Worm (Caenorhabditis elegans) whole organism, late embryonic: ENCODE measurements around the gene F45F2.9.

Experiments
- C08G9.2 ChIP-seq: sonication (generic microtip); optimal IDR thresholded peaks from 2 replicates; lab custom pipeline; 2016; ENCODE audit warnings: mild to moderate bottlenecking, missing genetic modification characterization, moderate library complexity, missing compliant biosample characterization
- F13H6.1 ChIP-seq: sonication (generic microtip); optimal IDR thresholded peaks from 2 replicates; lab custom pipeline; 2016; ENCODE audit warnings: missing genetic modification characterization, missing compliant biosample characterization
- K02D7.2 ChIP-seq: sonication (generic microtip); optimal IDR thresholded peaks from 2 replicates; lab custom pipeline; 2017; ENCODE audit warnings: mild to moderate bottlenecking, missing genetic modification characterization, missing compliant biosample characterization
- T23F11.4 ChIP-seq: fragments of 200-800 bp; sonication (Bioruptor generic); optimal IDR thresholded peaks from 2 replicates; lab custom pipeline; 2018; ENCODE audit warnings: mild to moderate bottlenecking, missing genetic modification characterization, missing compliant biosample characterization
- Y22D7AL.16 ChIP-seq: sonication (generic microtip); optimal IDR thresholded peaks from 2 replicates; lab custom pipeline; 2016; ENCODE audit warnings: missing genetic modification characterization, missing compliant biosample characterization
- ama-1 ChIP-seq: fragments of 150-350 bp; optimal IDR thresholded peaks from 2 replicates; lab custom pipeline; 2014
- ceh-18 ChIP-seq: sonication (generic microtip); optimal IDR thresholded peaks from 2 replicates; lab custom pipeline; 2016; ENCODE audit warnings: missing genetic modification characterization, missing compliant biosample characterization
- ceh-19 ChIP-seq: fragments of 200-800 bp; sonication (Bioruptor generic); optimal IDR thresholded peaks from 2 replicates; lab custom pipeline; 2018; ENCODE audit warnings: mild to moderate bottlenecking, missing genetic modification characterization, missing compliant biosample characterization
- ceh-22 ChIP-seq: sonication (generic microtip); optimal IDR thresholded peaks from 2 replicates; lab custom pipeline; 2017; ENCODE audit warnings: missing biosample characterization, missing genetic modification characterization
- ceh-30 ChIP-seq: fragments of 150-350 bp; optimal IDR thresholded peaks from 2 replicates; lab custom pipeline; 2014; ENCODE audit warnings: missing biosample characterization, missing genetic modification characterization
- ceh-34 ChIP-seq: sonication (generic microtip); optimal IDR thresholded peaks from 2 replicates; lab custom pipeline; 2016; ENCODE audit warnings: mild to moderate bottlenecking, missing genetic modification characterization, missing compliant biosample characterization
- ceh-45 ChIP-seq: fragments of 200-800 bp; sonication (Bioruptor generic); IDR thresholded peaks from 2 replicates; pipeline ENCODE4 v1.3.6; 2022; ENCODE audit warnings: missing genetic modification reagents, missing genetic modification characterization, missing compliant biosample characterization
- ceh-48 ChIP-seq: sonication (generic microtip); optimal IDR thresholded peaks from 2 replicates; lab custom pipeline; 2016; ENCODE audit warnings: missing genetic modification characterization, inconsistent platforms, missing compliant biosample characterization
- ceh-9 ChIP-seq: sonication (generic microtip); optimal IDR thresholded peaks from 2 replicates; lab custom pipeline; 2016; ENCODE audit warnings: mild to moderate bottlenecking, missing genetic modification characterization, inconsistent platforms, missing compliant biosample characterization
- che-1 ChIP-seq: sonication (generic microtip); optimal IDR thresholded peaks from 2 replicates; lab custom pipeline; 2016; ENCODE audit warnings: mild to moderate bottlenecking, missing genetic modification characterization, missing compliant biosample characterization
- dve-1 ChIP-seq: sonication (generic microtip); optimal IDR thresholded peaks from 2 replicates; lab custom pipeline; 2017; ENCODE audit warnings: antibody characterized with exemption, mild to moderate bottlenecking, missing genetic modification characterization, missing compliant biosample characterization
- elt-2 ChIP-seq: sonication (generic microtip); optimal IDR thresholded peaks from 2 replicates; lab custom pipeline; 2016; ENCODE audit warnings: missing genetic modification reagents, missing genetic modification characterization, missing compliant biosample characterization
- ets-4 ChIP-seq: sonication (generic microtip); optimal IDR thresholded peaks from 2 replicates; lab custom pipeline; 2016; ENCODE audit warnings: missing genetic modification characterization, missing compliant biosample characterization
- eyg-1 ChIP-seq: sonication (generic microtip); optimal IDR thresholded peaks from 2 replicates; lab custom pipeline; 2016; ENCODE audit warnings: missing genotype, missing genetic modification characterization, missing compliant biosample characterization
- hlh-13 ChIP-seq: fragments of 200-800 bp; sonication (Bioruptor generic); optimal IDR thresholded peaks from 2 replicates; lab custom pipeline; 2018; ENCODE audit warnings: mild to moderate bottlenecking, missing genetic modification characterization, missing compliant biosample characterization
- hlh-30 ChIP-seq: sonication (generic microtip); optimal IDR thresholded peaks from 2 replicates; lab custom pipeline; 2017; ENCODE audit warnings: antibody characterized with exemption, missing genetic modification characterization, missing compliant biosample characterization; ENCODE audit not compliant: insufficient read depth
- hlh-6 ChIP-seq: sonication (generic microtip); optimal IDR thresholded peaks from 2 replicates; lab custom pipeline; 2016; ENCODE audit warnings: missing genotype, missing genetic modification characterization, missing compliant biosample characterization
- hlh-8 ChIP-seq: sonication (generic microtip); optimal IDR thresholded peaks from 2 replicates; lab custom pipeline; 2016; ENCODE audit warnings: missing genotype, missing genetic modification characterization, missing compliant biosample characterization
- lin-11 ChIP-seq: fragments of 200-800 bp; sonication (Bioruptor generic); optimal IDR thresholded peaks from 2 replicates; lab custom pipeline; 2018; ENCODE audit warnings: mild to moderate bottlenecking, missing genetic modification characterization, missing compliant biosample characterization
- madf-2 ChIP-seq: sonication (generic microtip); optimal IDR thresholded peaks from 2 replicates; lab custom pipeline; 2017; ENCODE audit warnings: missing genetic modification characterization, missing compliant biosample characterization
- mec-3 ChIP-seq: sonication (generic microtip); optimal IDR thresholded peaks from 2 replicates; lab custom pipeline; 2016; ENCODE audit warnings: borderline replicate concordance, missing genetic modification characterization, missing compliant biosample characterization
- npax-4 ChIP-seq: sonication (generic microtip); optimal IDR thresholded peaks from 2 replicates; lab custom pipeline; 2016; ENCODE audit warnings: missing genetic modification characterization, missing compliant biosample characterization
- odd-2 ChIP-seq: sonication (generic microtip); optimal IDR thresholded peaks from 2 replicates; lab custom pipeline; 2017; ENCODE audit warnings: antibody characterized with exemption, mild to moderate bottlenecking, missing genetic modification characterization, missing compliant biosample characterization
- pag-3 ChIP-seq: sonication (generic microtip); optimal IDR thresholded peaks from 2 replicates; lab custom pipeline; 2016; ENCODE audit warnings: missing compliant biosample characterization, missing genetic modification characterization, borderline replicate concordance
- pat-9 ChIP-seq: fragments of 200-800 bp; sonication (Bioruptor generic); optimal IDR thresholded peaks from 2 replicates; lab custom pipeline; 2018; ENCODE audit warnings: mild to moderate bottlenecking, missing genetic modification characterization, moderate library complexity, missing compliant biosample characterization
- pax-1 ChIP-seq: fragments of 150-350 bp; optimal IDR thresholded peaks from 2 replicates; lab custom pipeline; 2014; ENCODE audit warnings: missing biosample characterization, missing genetic modification characterization
- pha-2 ChIP-seq: sonication (generic microtip); optimal IDR thresholded peaks from 2 replicates; lab custom pipeline; 2017; ENCODE audit warnings: mild to moderate bottlenecking, missing genetic modification characterization, missing compliant biosample characterization
- pha-4 ChIP-seq: fragments of 150-350 bp; optimal IDR thresholded peaks from 2 replicates; lab custom pipeline; 2018; ENCODE audit warnings: missing biosample characterization, missing genetic modification reagents, missing genetic modification characterization
- pros-1 ChIP-seq: fragments of 150-350 bp; optimal IDR thresholded peaks from 2 replicates; lab custom pipeline; 2014; ENCODE audit warnings: missing biosample characterization, missing genetic modification reagents, missing genetic modification characterization
- ref-2 ChIP-seq: sonication (generic microtip); optimal IDR thresholded peaks from 2 replicates; lab custom pipeline; 2016; ENCODE audit warnings: missing genetic modification characterization, missing compliant biosample characterization
- sox-4 ChIP-seq: sonication (generic microtip); optimal IDR thresholded peaks from 2 replicates; lab custom pipeline; 2017; ENCODE audit warnings: mild to moderate bottlenecking, missing genetic modification characterization, inconsistent platforms, missing compliant biosample characterization
- syd-9 ChIP-seq: sonication (generic microtip); optimal IDR thresholded peaks from 2 replicates; lab custom pipeline; 2016; ENCODE audit warnings: mild to moderate bottlenecking, missing genetic modification characterization, moderate library complexity, missing compliant biosample characterization
- tbx-2 ChIP-seq: sonication (generic microtip); optimal IDR thresholded peaks from 2 replicates; lab custom pipeline; 2016; ENCODE audit warnings: missing genetic modification characterization, missing compliant biosample characterization
- ttx-3 ChIP-seq: sonication (generic microtip); optimal IDR thresholded peaks from 2 replicates; lab custom pipeline; 2016; ENCODE audit warnings: missing genetic modification reagents, missing genetic modification characterization, missing compliant biosample characterization
- unc-3 ChIP-seq, 2 experiments: fragments of 200-800 bp in 1 of 2; sonication (Bioruptor generic) in 1 of 2; sonication (generic microtip) in 1 of 2; conservative IDR thresholded peaks in 1 of 2; optimal IDR thresholded peaks in 1 of 2; 2 replicates each; pipeline versions ENCODE4 v1.3.6 to Lab custom; 2016 to 2022; ENCODE audit warnings: missing compliant biosample characterization in 2 of 2, missing genetic modification characterization in 2 of 2, missing genetic modification reagents in 1 of 2
- unc-42 ChIP-seq: sonication (generic microtip); optimal IDR thresholded peaks from 2 replicates; lab custom pipeline; 2016; ENCODE audit warnings: missing genotype, missing genetic modification characterization, missing compliant biosample characterization
- unc-55 ChIP-seq: sonication (generic microtip); optimal IDR thresholded peaks from 2 replicates; lab custom pipeline; 2017; ENCODE audit warnings: missing biosample characterization, missing genetic modification reagents, missing genetic modification characterization
- zip-5 ChIP-seq: sonication (generic microtip); optimal IDR thresholded peaks from 2 replicates; lab custom pipeline; 2016; ENCODE audit warnings: missing genetic modification characterization, missing compliant biosample characterization
- ztf-16 ChIP-seq: sonication (generic microtip); optimal IDR thresholded peaks from 2 replicates; lab custom pipeline; 2017; ENCODE audit warnings: missing genetic modification characterization, missing compliant biosample characterization

The F45F2.9 gene

ce11 chrV:8517711-8518110 lies 4.5 kb upstream of the F45F2.9 start:
- TF ChIP-seq odd-2 (tag; lab: Kevin White, UChicago) (no peak), ceh-34 (tag; lab: Kevin White, UChicago) (no peak), ref-2 (tag; lab: Kevin White, UChicago) (no peak), zip-5 (tag; lab: Kevin White, UChicago) (no peak), npax-4 (tag; lab: Kevin White, UChicago) (no peak), ttx-3 (no peak)

ce11 chrV:8516426-8516825 lies 3.2 kb upstream of the F45F2.9 start:
- TF ChIP-seq ceh-19 (GFP tag; lab: Kevin White, UChicago), result no peak
- no peak for TF ChIP-seq ceh-34 (tag; lab: Kevin White, UChicago)
- no peak for TF ChIP-seq dve-1 (tag; lab: Kevin White, UChicago)
- TF ChIP-seq unc-55, result no peak
- no peak for TF ChIP-seq hlh-13 (GFP tag; lab: Kevin White, UChicago)
- no peak for TF ChIP-seq eyg-1 (tag; lab: Kevin White, UChicago)
- no peak for TF ChIP-seq pha-4 (tag; lab: Kevin White, UChicago)

DNA sequence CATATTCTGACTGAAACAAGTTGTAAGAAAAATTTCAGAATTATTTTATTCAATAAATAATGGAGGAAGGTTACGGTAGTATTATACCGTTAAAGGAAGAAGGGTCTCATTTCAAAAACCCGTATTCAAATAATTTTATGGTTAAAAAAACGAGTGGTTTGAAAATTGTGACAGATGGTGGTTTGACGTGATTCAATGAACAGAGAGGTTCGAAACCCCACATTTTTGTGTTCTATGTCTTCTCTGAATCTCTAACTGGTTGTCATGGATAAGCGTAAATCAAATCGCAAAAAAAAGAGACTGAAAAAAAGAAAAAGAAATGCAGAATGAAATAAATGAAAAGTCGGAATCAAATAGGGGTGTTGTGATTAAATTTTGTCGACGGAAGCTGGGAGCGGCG lies 5.9 kb downstream of the F45F2.9 start, which contains the start of gene ZK994.6:
Gene ZK994.6 (minus strand): TSS at position 101 of the 400 bp plus-strand sequence.
- TF ChIP-seq ceh-45 (GFP tag; lab: Robert Waterston, UW) (no peak), T23F11.4 (GFP tag; lab: Kevin White, UChicago) (no peak), pros-1 (tag; lab: Kevin White, UChicago) (no peak), hlh-13 (GFP tag; lab: Kevin White, UChicago) (no peak), ceh-22 (tag; lab: Kevin White, UChicago) (no peak), unc-3 (GFP tag; conservative IDR thresholded peaks at IDR 0.05; lab: Robert Waterston, UW) (no peak), unc-3 (tag; optimal IDR thresholded peaks at IDR 0.05; lab: Kevin White, UChicago) (no peak), Y22D7AL.16 (tag; lab: Kevin White, UChicago) (no peak), hlh-8 (tag; lab: Kevin White, UChicago) (no peak), ztf-16 (no peak), ttx-3 (no peak)
- TF ChIP-seq, all 69 proteins: peak for 0

DNA sequence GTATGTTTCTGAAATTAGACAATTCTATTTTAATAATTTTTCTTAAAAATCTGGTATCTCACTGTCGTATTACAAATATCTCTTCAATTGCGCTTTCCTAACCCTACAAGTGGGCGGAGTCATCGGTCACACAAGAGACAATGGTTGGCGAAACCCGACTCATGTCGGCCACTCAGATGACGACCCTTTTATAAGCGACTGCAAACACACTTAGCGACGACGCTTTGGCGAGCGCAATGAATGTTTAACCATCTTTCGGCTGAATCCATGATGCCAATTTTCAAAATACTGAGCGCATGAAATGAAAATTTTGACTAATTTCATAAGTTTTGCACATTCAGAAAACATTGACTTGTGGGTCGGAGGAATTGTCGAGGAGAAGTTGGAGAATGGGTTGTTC lies 12.9 kb downstream of the F45F2.9 start:
- TF ChIP-seq madf-2 (tag; lab: Kevin White, UChicago) (peak; percentile 99), pag-3 (tag; lab: Kevin White, UChicago) (peak; percentile 98), pha-4 (tag; lab: Kevin White, UChicago) (no peak), ceh-30 (peak; percentile 98), hlh-30 (tag; lab: Kevin White, UChicago) (peak; percentile 77), K02D7.2 (tag; lab: Kevin White, UChicago) (peak; percentile 99), ceh-48 (tag; lab: Kevin White, UChicago) (peak; percentile 99), eyg-1 (tag; lab: Kevin White, UChicago) (peak; percentile 98), lin-11 (tag; lab: Kevin White, UChicago) (peak; percentile 96), ceh-18 (tag; lab: Kevin White, UChicago) (peak; percentile 95), ets-4 (peak; percentile 96), C08G9.2 (tag; lab: Kevin White, UChicago) (peak; percentile 96), elt-2 (tag; lab: Kevin White, UChicago) (peak; percentile 99), mec-3 (tag; lab: Kevin White, UChicago) (peak; percentile 99), F13H6.1 (tag; lab: Kevin White, UChicago) (peak; percentile 99), unc-42 (tag; lab: Kevin White, UChicago) (peak; percentile 89), che-1 (tag; lab: Kevin White, UChicago) (peak; percentile 98), hlh-6 (peak; percentile 99), ttx-3 (peak; percentile 98), pat-9 (tag; lab: Kevin White, UChicago) (peak; percentile 99), tbx-2 (peak; percentile 98), ama-1 (no peak), ceh-22 (tag; lab: Kevin White, UChicago) (peak; percentile 79), sox-4 (peak; percentile 100), unc-55 (peak; percentile 32), pha-2 (tag; lab: Kevin White, UChicago) (peak; percentile 96), unc-3 (GFP tag; conservative IDR thresholded peaks at IDR 0.05; lab: Robert Waterston, UW) (peak; percentile 99), unc-3 (tag; optimal IDR thresholded peaks at IDR 0.05; lab: Kevin White, UChicago) (peak; percentile 98), ceh-34 (tag; lab: Kevin White, UChicago) (peak; percentile 98), hlh-13 (GFP tag; lab: Kevin White, UChicago) (peak; percentile 99), pax-1 (tag; lab: Kevin White, UChicago) (peak; percentile 18), ceh-9 (tag; lab: Kevin White, UChicago) (peak; percentile 99), syd-9 (tag; lab: Kevin White, UChicago) (peak; percentile 99), ztf-16 (peak; percentile 99)
